Fruit fly (Drosophila melanogaster) whole organism, pupa: ENCODE results near the gene CG13733.

Experiments
- CG10348 ChIP-seq: fragments of 200-800 bp; sonication (Bioruptor generic); IDR thresholded peaks from 2 replicates; pipeline ENCODE4 v1.3.6; 2022; ENCODE audit warnings: missing biosample characterization, missing genetic modification characterization
- CG12605 ChIP-seq: fragments of 200-800 bp; sonication (Bioruptor generic); IDR thresholded peaks from 2 replicates; pipeline ENCODE4 v1.3.6; 2022; ENCODE audit warnings: missing biosample characterization, missing genetic modification characterization
- CG13204 ChIP-seq: fragments of 200-800 bp; sonication (Bioruptor generic); optimal IDR thresholded peaks from 2 replicates; lab custom pipeline; 2018; ENCODE audit warnings: missing biosample characterization, mild to moderate bottlenecking, missing genetic modification characterization, moderate library complexity
- CG14655 ChIP-seq: fragments of 200-800 bp; sonication (Bioruptor generic); optimal IDR thresholded peaks from 3 replicates; lab custom pipeline; 2017; ENCODE audit warnings: mild to moderate bottlenecking, missing biosample characterization, missing genetic modification reagents, missing genetic modification characterization
- CG15710 ChIP-seq: fragments of 200-800 bp; sonication (Bioruptor generic); optimal IDR thresholded peaks from 2 replicates; lab custom pipeline; 2018; ENCODE audit warnings: missing biosample characterization, mild to moderate bottlenecking, missing genetic modification characterization, moderate library complexity
- CG17806 ChIP-seq: fragments of 200-800 bp; sonication (Bioruptor generic); optimal IDR thresholded peaks from 2 replicates; lab custom pipeline; 2018; ENCODE audit warnings: missing biosample characterization, mild to moderate bottlenecking, missing genetic modification characterization, moderate library complexity
- CG32121 ChIP-seq: fragments of 200-800 bp; sonication (Bioruptor generic); IDR thresholded peaks from 2 replicates; pipeline ENCODE4 v1.3.6; 2022; ENCODE audit warnings: missing biosample characterization, missing genetic modification characterization
- CG34367 ChIP-seq: fragments of 200-800 bp; sonication (Bioruptor generic); optimal IDR thresholded peaks from 2 replicates; lab custom pipeline; 2018; ENCODE audit warnings: missing biosample characterization, mild to moderate bottlenecking, missing genetic modification characterization
- CG4496 ChIP-seq: fragments of 200-800 bp; sonication (Bioruptor generic); IDR thresholded peaks from 3 replicates; pipeline ENCODE4 v1.3.6; 2022; ENCODE audit warnings: missing biosample characterization, missing genetic modification characterization
- CG8159 ChIP-seq: fragments of 200-800 bp; sonication (Bioruptor generic); optimal IDR thresholded peaks from 3 replicates; lab custom pipeline; 2018; ENCODE audit warnings: missing biosample characterization, mild to moderate bottlenecking, missing genetic modification characterization, moderate library complexity
- CG8301 ChIP-seq: fragments of 200-800 bp; sonication (Bioruptor generic); optimal IDR thresholded peaks from 2 replicates; lab custom pipeline; 2018; ENCODE audit warnings: missing biosample characterization, mild to moderate bottlenecking, missing genetic modification characterization
- CG9948 ChIP-seq: fragments of 200-800 bp; sonication (Bioruptor generic); optimal IDR thresholded peaks from 2 replicates; lab custom pipeline; 2018; ENCODE audit warnings: missing biosample characterization, mild to moderate bottlenecking, missing genetic modification characterization, moderate library complexity
- D1 ChIP-seq: fragments of 200-800 bp; sonication (Bioruptor generic); optimal IDR thresholded peaks from 2 replicates; lab custom pipeline; 2018; ENCODE audit warnings: missing biosample characterization, mild to moderate bottlenecking, missing genetic modification characterization, moderate library complexity
- EcR ChIP-seq: fragments of 200-800 bp; sonication (Bioruptor generic); optimal IDR thresholded peaks from 3 replicates; lab custom pipeline; 2019; ENCODE audit warnings: missing biosample characterization, missing genetic modification characterization, mild to moderate bottlenecking, moderate library complexity, missing genetic modification reagents
- Ets98B ChIP-seq: fragments of 200-800 bp; sonication (Bioruptor generic); IDR thresholded peaks from 2 replicates; pipeline ENCODE4 v1.3.6; 2022; ENCODE audit warnings: missing biosample characterization, missing genetic modification characterization
- Pif1A ChIP-seq: fragments of 200-800 bp; sonication (Bioruptor generic); optimal IDR thresholded peaks from 3 replicates; lab custom pipeline; 2016; ENCODE audit warnings: missing biosample characterization, missing genetic modification characterization
- Pif1B ChIP-seq: fragments of 200-800 bp; sonication (Bioruptor generic); optimal IDR thresholded peaks from 3 replicates; lab custom pipeline; 2016; ENCODE audit warnings: missing biosample characterization, missing genetic modification characterization
- Snoo ChIP-seq: fragments of 200-800 bp; sonication (Bioruptor generic); optimal IDR thresholded peaks from 3 replicates; lab custom pipeline; 2017; ENCODE audit warnings: missing biosample characterization, mild to moderate bottlenecking, missing genetic modification characterization, inconsistent platforms
- fd96Ca ChIP-seq: fragments of 200-800 bp; sonication (Bioruptor generic); IDR thresholded peaks from 3 replicates; pipeline ENCODE4 v1.3.6; 2022; ENCODE audit warnings: missing biosample characterization, missing genetic modification characterization
- gl ChIP-seq: fragments of 200-800 bp; sonication (Bioruptor generic); optimal IDR thresholded peaks from 2 replicates; lab custom pipeline; 2018; ENCODE audit warnings: missing biosample characterization, mild to moderate bottlenecking, missing genetic modification characterization
- rn ChIP-seq: fragments of 200-800 bp; sonication (Bioruptor generic); IDR thresholded peaks from 2 replicates; pipeline ENCODE4 v1.3.6; 2022; ENCODE audit warnings: missing biosample characterization, missing genetic modification characterization

CG13733 gene

dm6 chr3L:17445629-17446431 lies 32.9 kb downstream of the CG13733 start:
- TF ChIP-seq Snoo (tag; lab: Kevin White, UChicago): no peak
- no peak for TF ChIP-seq Ets98B (GFP tag; lab: Robert Waterston, UW)
- no peak for TF ChIP-seq CG8301
- no peak for TF ChIP-seq CG10348
- TF ChIP-seq CG14655: no peak
- TF ChIP-seq CG4496 (GFP tag; lab: Robert Waterston, UW): no peak
- no peak for TF ChIP-seq CG9948
- no peak for TF ChIP-seq CG32121 (GFP tag; lab: Robert Waterston, UW)
- TF ChIP-seq CG13204: no peak
- TF ChIP-seq EcR (GFP tag; lab: Kevin White, UChicago): no peak
- no peak for TF ChIP-seq fd96Ca (GFP tag; lab: Robert Waterston, UW)
- no peak for TF ChIP-seq Pif1A
- no peak for TF ChIP-seq CG34367 (tag; lab: Kevin White, UChicago)
- no peak for TF ChIP-seq CG12605 (GFP tag; lab: Robert Waterston, UW)
- no peak for TF ChIP-seq CG8159 (tag; lab: Kevin White, UChicago)

- no peak for TF ChIP-seq fd96Ca (GFP tag; lab: Robert Waterston, UW)
- TF ChIP-seq CG12605 (GFP tag; lab: Robert Waterston, UW): no peak
- no peak for TF ChIP-seq CG15710 (tag; lab: Kevin White, UChicago)
- TF ChIP-seq Pif1B: no peak
- TF ChIP-seq CG34367 (tag; lab: Kevin White, UChicago): no peak
- no peak for TF ChIP-seq Pif1A
- TF ChIP-seq Snoo (tag; lab: Kevin White, UChicago): no peak
- no peak for TF ChIP-seq D1 (tag; lab: Kevin White, UChicago)
- TF ChIP-seq CG14655: no peak
Observed at dm6 chr3L:17444569-17444968, 34.2 kb downstream of the CG13733 start.

dm6 chr3L:17441602-17442001 lies 37.1 kb downstream of the CG13733 start:
- no peak for TF ChIP-seq fd96Ca (GFP tag; lab: Robert Waterston, UW)
- no peak for TF ChIP-seq CG17806
- no peak for TF ChIP-seq CG14655
- no peak for TF ChIP-seq CG10348
- no peak for TF ChIP-seq CG13204

- TF ChIP-seq gl: no peak
- TF ChIP-seq CG4496 (GFP tag; lab: Robert Waterston, UW): no peak
- TF ChIP-seq D1 (tag; lab: Kevin White, UChicago): no peak
- TF ChIP-seq CG8301: no peak
- TF ChIP-seq CG34367 (tag; lab: Kevin White, UChicago): no peak
- TF ChIP-seq Snoo (tag; lab: Kevin White, UChicago): no peak
- no peak for TF ChIP-seq CG14655
- no peak for TF ChIP-seq CG15710 (tag; lab: Kevin White, UChicago)
- TF ChIP-seq CG13204: no peak
- TF ChIP-seq CG17806: no peak
- no peak for TF ChIP-seq CG8159 (tag; lab: Kevin White, UChicago)
- no peak for TF ChIP-seq EcR (GFP tag; lab: Kevin White, UChicago)
- no peak for TF ChIP-seq CG10348
- no peak for TF ChIP-seq Pif1A
- TF ChIP-seq fd96Ca (GFP tag; lab: Robert Waterston, UW): no peak
- TF ChIP-seq rn (GFP tag; lab: Robert Waterston, UW): no peak
- TF ChIP-seq CG32121 (GFP tag; lab: Robert Waterston, UW): no peak
- TF ChIP-seq Ets98B (GFP tag; lab: Robert Waterston, UW): no peak
- no peak for TF ChIP-seq Pif1B
- no peak for TF ChIP-seq CG9948
Observed at dm6 chr3L:17438872-17439495, 39.7 kb downstream of the CG13733 start, which contains the start of gene CG18265. Gene CG18265, plus strand, starts transcription at chr3L:17439401.

- TF ChIP-seq CG9948 (no peak), CG15710 (tag; lab: Kevin White, UChicago) (no peak), CG17806 (no peak), CG13204 (no peak), Pif1B (no peak), CG12605 (GFP tag; lab: Robert Waterston, UW) (no peak), Pif1A (no peak), fd96Ca (GFP tag; lab: Robert Waterston, UW) (no peak), D1 (tag; lab: Kevin White, UChicago) (no peak), CG4496 (GFP tag; lab: Robert Waterston, UW) (no peak), CG32121 (GFP tag; lab: Robert Waterston, UW) (no peak), rn (GFP tag; lab: Robert Waterston, UW) (no peak), CG8159 (tag; lab: Kevin White, UChicago) (no peak), Ets98B (GFP tag; lab: Robert Waterston, UW) (no peak), CG34367 (tag; lab: Kevin White, UChicago) (no peak)
Observed at dm6 chr3L:17436331-17436730, 42.4 kb downstream of the CG13733 start, which contains the start of gene CG12229. Gene CG12229, minus strand, starts transcription at chr3L:17436431.

- TF ChIP-seq gl: peak; percentile 86
- peak; percentile 94 for TF ChIP-seq fd96Ca (GFP tag; lab: Robert Waterston, UW)
- TF ChIP-seq Ets98B (GFP tag; lab: Robert Waterston, UW): peak; percentile 97
- TF ChIP-seq Pif1A: peak; percentile 97
- peak; percentile 95 for TF ChIP-seq Snoo (tag; lab: Kevin White, UChicago)
- peak; percentile 95 for TF ChIP-seq Pif1B
- peak; percentile 98 for TF ChIP-seq CG32121 (GFP tag; lab: Robert Waterston, UW)
- peak; percentile 74 for TF ChIP-seq CG13204
- TF ChIP-seq CG8301: peak; percentile 96
- peak; percentile 95 for TF ChIP-seq CG14655
- peak; percentile 98 for TF ChIP-seq CG4496 (GFP tag; lab: Robert Waterston, UW)
- no peak for TF ChIP-seq EcR (GFP tag; lab: Kevin White, UChicago)
- peak; percentile 94 for TF ChIP-seq CG8159 (tag; lab: Kevin White, UChicago)
- TF ChIP-seq CG34367 (tag; lab: Kevin White, UChicago): peak; percentile 93
- TF ChIP-seq CG15710 (tag; lab: Kevin White, UChicago): peak; percentile 95
- peak; percentile 85 for TF ChIP-seq CG10348
- peak; percentile 95 for TF ChIP-seq CG9948
- peak; percentile 95 for TF ChIP-seq rn (GFP tag; lab: Robert Waterston, UW)
- TF ChIP-seq CG12605 (GFP tag; lab: Robert Waterston, UW): peak; percentile 93
- peak; percentile 91 for TF ChIP-seq D1 (tag; lab: Kevin White, UChicago)
- TF ChIP-seq CG17806: peak; percentile 96
Observed at dm6 chr3L:17433555-17433954, 45.2 kb downstream of the CG13733 start, which contains the start of the genes Coq4 and CG32176. Gene Coq4, minus strand, starts transcription at chr3L:17433621. Gene CG32176, plus strand, starts transcription at chr3L:17433868.
